Fruit fly (Drosophila melanogaster) S2 (cell line): ENCODE data around the gene OdsH.

Source experiments
- CG8478 ChIP-seq: fragments of >200 bp; optimal IDR thresholded peaks from 2 replicates; lab custom pipeline; 2018
- CTCF ChIP-seq, 2 experiments: fragments of >200 bp; optimal IDR thresholded peaks; 2 replicates each; lab custom pipeline; 2018

DNA sequence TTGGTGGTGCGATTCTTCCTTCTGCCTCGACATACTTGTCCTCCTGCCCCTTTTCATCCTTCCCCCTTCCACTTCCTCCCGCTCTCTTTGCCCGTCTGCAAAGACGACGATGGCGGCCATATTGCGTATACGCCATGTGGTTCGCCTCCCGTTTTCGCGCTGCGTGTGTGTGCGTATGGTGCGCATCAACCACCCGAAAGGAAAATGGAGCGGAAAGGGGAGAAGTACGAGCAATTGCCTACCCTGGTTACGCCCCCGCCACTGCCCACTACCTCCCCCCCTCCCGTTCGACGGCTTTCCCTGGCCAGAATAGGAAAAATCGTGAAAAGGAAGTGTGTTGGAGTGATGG is 9.0 kb downstream of the OdsH start:
- TF ChIP-seq CG8478, result no peak
- TF ChIP-seq CTCF (optimal IDR thresholded peaks at IDR 0.05; lab: Kevin White, UChicago), result no peak
